Worm (Caenorhabditis elegans): Measurements from ENCODE around the gene C41A3.2.

DNA sequence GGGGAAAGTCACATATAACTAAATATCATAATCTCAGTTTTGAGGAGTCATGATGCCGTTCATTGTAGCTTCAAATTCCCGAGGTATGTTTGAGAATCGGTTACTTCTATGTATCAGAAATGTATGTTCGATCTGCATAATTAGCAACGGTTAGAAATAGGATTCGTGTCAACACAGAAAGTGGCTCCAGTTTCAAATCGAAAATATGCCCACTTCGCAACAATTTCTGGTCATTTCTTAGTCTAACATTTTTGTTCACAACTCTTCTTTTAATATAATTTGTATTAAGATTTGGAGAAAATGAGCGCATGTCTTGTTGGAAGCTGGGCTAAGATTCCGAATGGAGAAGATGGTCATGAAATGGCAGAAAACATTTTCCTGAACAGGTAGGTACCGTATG, 640 bp downstream of the C41A3.2 start, which contains the start of gene pks-1:
- TF ChIP-seq ama-1 (optimal IDR thresholded peaks at IDR 0.05) = no peak
- no peak for TF ChIP-seq hnd-1 (tag; optimal IDR thresholded peaks at IDR 0.05)
- TF ChIP-seq aly-1 (tag; optimal IDR thresholded peaks at IDR 0.05) = no peak
- no peak for TF ChIP-seq tbx-37 (GFP tag; conservative IDR thresholded peaks at IDR 0.05)
- no peak for TF ChIP-seq tbx-11 (GFP tag; IDR thresholded peaks at IDR 0.05)
- TF ChIP-seq pes-1 (GFP tag; IDR thresholded peaks at IDR 0.05) = no peak
- no peak for TF ChIP-seq flt-1 (GFP tag; IDR thresholded peaks at IDR 0.05)
- TF ChIP-seq tra-4 (tag; optimal IDR thresholded peaks at IDR 0.05) = no peak
- no peak for TF ChIP-seq B0310.2 (tag; optimal IDR thresholded peaks at IDR 0.05)
- no peak for TF ChIP-seq hmbx-1 (tag; optimal IDR thresholded peaks at IDR 0.05)
- TF ChIP-seq ets-7 (tag; optimal IDR thresholded peaks at IDR 0.05) = no peak
- TF ChIP-seq sea-1 (GFP tag; conservative IDR thresholded peaks at IDR 0.05) = no peak
- TF ChIP-seq F13C5.2 (tag; optimal IDR thresholded peaks at IDR 0.05) = no peak
- no peak for TF ChIP-seq ceh-36 (tag; optimal IDR thresholded peaks at IDR 0.05)
